Worm (Caenorhabditis elegans): ENCODE data around the gene rnh-2.
A peak's percentile ranks its signal among the peaks of the same experiment; 100 is the strongest.

Gene rnh-2

DNA sequence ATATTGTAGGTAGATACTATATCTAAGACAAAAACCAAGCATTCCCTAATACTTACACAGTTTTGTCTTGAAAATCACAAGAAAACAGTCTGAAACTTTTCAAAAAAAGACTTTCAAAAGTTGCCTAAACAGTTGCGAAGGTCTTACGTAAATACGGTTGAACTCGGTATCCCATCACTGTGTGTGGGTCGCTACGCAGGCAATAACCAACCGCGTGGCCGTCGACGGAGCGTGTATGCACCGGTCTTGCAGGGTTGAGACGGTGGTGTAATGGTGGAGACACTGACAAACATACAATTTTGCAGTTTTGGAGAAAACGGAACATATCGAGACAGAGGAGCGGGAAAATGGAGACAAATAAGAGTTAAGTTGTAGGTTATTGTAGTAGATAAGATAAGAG lies 44.3 kb downstream of the rnh-2 start, which contains the start of gene iff-2 (continued):
- no peak for TF ChIP-seq dpff-1 (tag; optimal IDR thresholded peaks at IDR 0.05)
- TF ChIP-seq gei-17 (GFP tag; optimal IDR thresholded peaks at IDR 0.05), result peak; percentile 82
- TF ChIP-seq ama-1 (optimal IDR thresholded peaks at IDR 0.05), result peak; percentile 68
- TF ChIP-seq ama-1 (GFP tag; optimal IDR thresholded peaks at IDR 0.05), result no peak
- no peak for TF ChIP-seq sdz-38 (tag; optimal IDR thresholded peaks at IDR 0.05)
- peak; percentile 64 for TF ChIP-seq zim-3 (tag; optimal IDR thresholded peaks at IDR 0.05)
- TF ChIP-seq pha-4 (tag; optimal IDR thresholded peaks at IDR 0.05), result peak; percentile 99
- TF ChIP-seq nfyb-1 (GFP tag; IDR thresholded peaks at IDR 0.05), result peak; percentile 97
- TF ChIP-seq ceh-100 (GFP tag; IDR thresholded peaks at IDR 0.05), result peak; percentile 89
- TF ChIP-seq zfh-2 (GFP tag; conservative IDR thresholded peaks at IDR 0.05), result peak; percentile 95
- TF ChIP-seq lin-40 (tag; optimal IDR thresholded peaks at IDR 0.05), result peak; percentile 98

DNA sequence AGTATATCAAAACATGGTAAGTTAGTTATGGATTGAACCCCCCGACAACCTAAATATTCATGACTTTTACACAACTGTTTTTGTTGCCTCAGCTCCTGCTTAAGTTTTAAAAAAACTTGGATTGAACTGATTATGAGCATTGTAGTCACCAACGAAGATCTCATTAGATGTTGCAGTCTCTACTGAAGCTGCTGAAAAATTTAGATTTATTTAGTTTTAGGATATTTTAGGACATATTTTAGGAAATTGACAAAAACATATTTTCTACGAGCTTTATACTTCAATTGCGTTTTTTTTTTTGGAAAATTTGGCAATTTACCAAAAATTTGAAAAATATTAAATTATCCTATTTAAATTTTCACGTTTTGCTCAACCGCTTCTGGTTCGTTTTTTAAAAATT lies 45.1 kb downstream of the rnh-2 start, which contains the start of gene F54C9.14:
TSS of gene F54C9.14 (plus strand) at position 301 of the 400 bp plus-strand sequence.
- no peak for TF ChIP-seq C17E4.6 (GFP tag; IDR thresholded peaks at IDR 0.05)
- TF ChIP-seq K11D2.4 (GFP tag; IDR thresholded peaks at IDR 0.05), result no peak
- no peak for TF ChIP-seq ztf-28 (GFP tag; IDR thresholded peaks at IDR 0.05)
- TF ChIP-seq lin-54 (GFP tag; optimal IDR thresholded peaks at IDR 0.05), result no peak
- no peak for TF ChIP-seq egl-44 (GFP tag; IDR thresholded peaks at IDR 0.05)
- no peak for TF ChIP-seq B0035.1 (tag; optimal IDR thresholded peaks at IDR 0.05)

DNA sequence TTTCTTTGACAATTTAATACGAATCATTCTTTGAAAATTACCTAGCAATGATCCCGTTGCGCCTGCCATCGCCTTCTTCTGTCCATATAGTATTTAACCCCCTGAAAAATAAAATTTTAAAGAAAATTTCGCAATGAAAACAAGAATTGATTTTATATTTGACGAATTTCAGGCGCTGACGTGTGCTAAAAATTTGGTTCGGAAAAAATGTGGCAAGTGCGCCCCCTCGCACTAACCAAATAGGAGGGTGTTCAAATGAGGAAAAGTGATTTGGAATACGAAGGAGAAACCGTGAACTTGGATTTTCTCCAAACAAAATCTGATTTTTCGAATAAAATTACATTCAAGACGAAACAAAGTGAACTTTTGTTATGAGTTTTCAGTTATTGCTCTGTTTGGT lies 49.1 kb downstream of the rnh-2 start, which contains the start of gene stc-1:
TSS of gene stc-1 (minus strand) at position 101 of the 400 bp plus-strand sequence.
- TF ChIP-seq hlh-12 (tag; optimal IDR thresholded peaks at IDR 0.05), result no peak
- TF ChIP-seq nhr-80 (tag; optimal IDR thresholded peaks at IDR 0.05), result peak; percentile 17
- no peak for TF ChIP-seq C17E4.6 (GFP tag; IDR thresholded peaks at IDR 0.05)
- peak; percentile 35 for TF ChIP-seq lin-54 (GFP tag; optimal IDR thresholded peaks at IDR 0.05)
- no peak for TF ChIP-seq ztf-3 (GFP tag; optimal IDR thresholded peaks at IDR 0.05)
- TF ChIP-seq lir-1 (GFP tag; conservative IDR thresholded peaks at IDR 0.05), result no peak
- TF ChIP-seq dox-1 (GFP tag; IDR thresholded peaks at IDR 0.05), result no peak
- peak; percentile 35 to 68 for TF ChIP-seq let-607 (tag; optimal IDR thresholded peaks at IDR 0.05)
- TF ChIP-seq ZK185.1 (tag; optimal IDR thresholded peaks at IDR 0.05; ENCODE audit: poor library complexity, severe bottlenecking), result peak; percentile 30
- TF ChIP-seq F23B12.7 (tag; optimal IDR thresholded peaks at IDR 0.05; ENCODE audit: insufficient read depth), result peak; percentile 1
- peak; percentile 17 for TF ChIP-seq repo-1 (tag; optimal IDR thresholded peaks at IDR 0.05)
- TF ChIP-seq atf-7 (tag; optimal IDR thresholded peaks at IDR 0.05), result no peak
- no peak for TF ChIP-seq chd-7 (tag; optimal IDR thresholded peaks at IDR 0.05)
- TF ChIP-seq mcd-1 (GFP tag; IDR thresholded peaks at IDR 0.05), result peak; percentile 67
- TF ChIP-seq F57C9.4 (tag; optimal IDR thresholded peaks at IDR 0.05), result no peak
- TF ChIP-seq lin-35 (GFP tag; optimal IDR thresholded peaks at IDR 0.05), result peak in 1 of 3 experiments; percentile 2
- TF ChIP-seq die-1 (tag; optimal IDR thresholded peaks at IDR 0.05), result no peak
- peak; percentile 28 for TF ChIP-seq attf-5 (GFP tag; optimal IDR thresholded peaks at IDR 0.05)
- TF ChIP-seq aptf-3 (GFP tag; IDR thresholded peaks at IDR 0.05), result no peak
- peak; percentile 19; the same call in 1 of the 2 replicates for TF ChIP-seq cebp-1 (GFP tag; IDR thresholded peaks at IDR 0.05)
- TF ChIP-seq cebp-1 (tag; optimal IDR thresholded peaks at IDR 0.05), result peak; percentile 76
